Worm (Caenorhabditis elegans): Measurements from ENCODE around the gene C40A11.2.

C40A11.2 gene

DNA sequence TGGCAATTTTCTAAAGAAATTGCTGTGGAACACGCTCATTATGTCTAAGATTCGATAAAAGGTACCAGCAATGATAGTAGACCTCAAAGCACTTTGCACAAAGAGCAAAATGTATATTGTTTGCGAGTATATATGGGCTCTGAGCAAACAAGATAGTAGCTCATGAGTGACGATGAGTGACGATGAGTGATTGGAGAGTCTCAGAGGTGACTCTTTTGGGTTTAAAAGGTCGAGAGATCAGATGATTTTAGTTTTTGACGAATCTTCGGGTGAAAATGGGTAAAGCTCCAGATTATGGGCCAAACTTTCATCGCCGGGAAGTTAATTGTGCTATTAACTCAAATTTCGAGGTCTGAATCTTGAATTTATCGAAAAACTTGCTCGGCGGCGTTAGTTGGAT, 50.0 kb downstream of the C40A11.2 start:
- TF ChIP-seq F37D6.2 (tag; optimal IDR thresholded peaks at IDR 0.05), result no peak
- peak in 1 of 2 experiments; percentile 98 for TF ChIP-seq unc-62 (GFP tag; optimal IDR thresholded peaks at IDR 0.05 in 1 of 2)
- TF ChIP-seq unc-62 (tag; optimal IDR thresholded peaks at IDR 0.05), result no peak
- 0 out of 2 replicates have a peak, but pooled peaks have one; percentile 14 for TF ChIP-seq ceh-20 (GFP tag; IDR thresholded peaks at IDR 0.05)

- no peak for TF ChIP-seq snpc-4 (tag; optimal IDR thresholded peaks at IDR 0.05)
- peak; percentile 55 for TF ChIP-seq fkh-10 (GFP tag; optimal IDR thresholded peaks at IDR 0.05)
- no peak for TF ChIP-seq dmd-9 (GFP tag; IDR thresholded peaks at IDR 0.05)
- TF ChIP-seq hmg-1.1 (GFP tag; IDR thresholded peaks at IDR 0.05), result no peak
- no peak for TF ChIP-seq ces-1 (GFP tag; optimal IDR thresholded peaks at IDR 0.05)
- TF ChIP-seq hlh-30 (tag; optimal IDR thresholded peaks at IDR 0.05; ENCODE audit: insufficient read depth), result peak; percentile 16
- no peak for TF ChIP-seq spr-3 (GFP tag; optimal IDR thresholded peaks at IDR 0.05)
- peak in 1 of 2 experiments; percentile 24 for TF ChIP-seq lsy-2 (tag; optimal IDR thresholded peaks at IDR 0.05)
- TF ChIP-seq nhr-41 (GFP tag; IDR thresholded peaks at IDR 0.05), result no peak
- no peak for TF ChIP-seq rbr-2 (tag; optimal IDR thresholded peaks at IDR 0.05)
- TF ChIP-seq nhr-77 (tag; optimal IDR thresholded peaks at IDR 0.05), result no peak
- no peak for TF ChIP-seq mxl-2 (GFP tag; conservative IDR thresholded peaks at IDR 0.05)
- TF ChIP-seq mes-2 (tag; optimal IDR thresholded peaks at IDR 0.05; ENCODE audit: poor library complexity, severe bottlenecking), result peak; percentile 30
- no peak for TF ChIP-seq F26F4.8 (GFP tag; conservative IDR thresholded peaks at IDR 0.05)
- no peak for TF ChIP-seq nhr-11 (tag; optimal IDR thresholded peaks at IDR 0.05)
- TF ChIP-seq zfp-2 (tag; optimal IDR thresholded peaks at IDR 0.05), result no peak
- TF ChIP-seq nhr-48 (tag; optimal IDR thresholded peaks at IDR 0.05), result no peak
- TF ChIP-seq D1046.2 (GFP tag; IDR thresholded peaks at IDR 0.05), result no peak
- TF ChIP-seq R02D3.7 (tag; optimal IDR thresholded peaks at IDR 0.05), result no peak
- TF ChIP-seq php-3 (GFP tag; IDR thresholded peaks at IDR 0.05), result no peak
- TF ChIP-seq vab-7 (GFP tag; IDR thresholded peaks at IDR 0.05), result no peak
- TF ChIP-seq aly-2 (tag; optimal IDR thresholded peaks at IDR 0.05), result no peak
- no peak for TF ChIP-seq Y48G9A.11 (GFP tag; IDR thresholded peaks at IDR 0.05)
- no peak for TF ChIP-seq daf-8 (GFP tag; IDR thresholded peaks at IDR 0.05)
- no peak for TF ChIP-seq ZK546.5 (tag; optimal IDR thresholded peaks at IDR 0.05)
- peak; percentile 64 for TF ChIP-seq aha-1 (tag)
- peak in 1 of 2 experiments; percentile 13 for TF ChIP-seq mdl-1 (tag; optimal IDR thresholded peaks at IDR 0.05)
- TF ChIP-seq unc-130 (GFP tag; optimal IDR thresholded peaks at IDR 0.05), result no peak
- no peak for TF ChIP-seq T26A8.4 (GFP tag; IDR thresholded peaks at IDR 0.05)
- TF ChIP-seq madf-9 (GFP tag; conservative IDR thresholded peaks at IDR 0.05), result no peak
- no peak for TF ChIP-seq sdz-12 (GFP tag; optimal IDR thresholded peaks at IDR 0.05)
- no peak for TF ChIP-seq duxl-1 (tag; optimal IDR thresholded peaks at IDR 0.05; ENCODE audit: poor library complexity)
- no peak for TF ChIP-seq dmd-8 (GFP tag; IDR thresholded peaks at IDR 0.05)
- no peak for TF ChIP-seq lin-15B (tag; optimal IDR thresholded peaks at IDR 0.05)
These were observed 51.0 kb downstream of the C40A11.2 start, which contains the start of gene C33C12.1 for ce11 chrII:2197555-2198288. TSS of gene C33C12.1 (plus strand) at chrII:2198238.

Measured in whole organism, L4 larva.